3 fruit fly cellular contexts compared by ENCODE assay signal in genomic region chr3L:3037822-3038563, dm6.
TF ChIP-seq lines count a peak whose summit lies in the region.

No protein-coding gene starts in this region.

TF ChIP-seq in whole organism, adult, 20 proteins besides CTCF, POLR2A, EP300 and RAD21 (continued from another document):
- TF ChIP-seq CG33017 (tag; optimal IDR thresholded peaks at IDR 0.05; lab: Kevin White, UChicago) (peak; percentile 17), pad (GFP tag; optimal IDR thresholded peaks at IDR 0.05; lab: Kevin White, UChicago) (peak; percentile 34)
TF ChIP-seq in whole organism, adult: peak in this region for 15.

TF ChIP-seq in whole organism, embryonic, 481 proteins besides CTCF, POLR2A, EP300 and RAD21 (continued from another document and continues in another):
- TF ChIP-seq CG13296 (GFP tag; optimal IDR thresholded peaks at IDR 0.05; lab: Kevin White, UChicago) (peak; percentile 1), CG12391 (tag; optimal IDR thresholded peaks at IDR 0.05; lab: Kevin White, UChicago) (peak; percentile 7), CG6175 (GFP tag; IDR thresholded peaks at IDR 0.05; lab: Robert Waterston, UW) (peak; percentile 89; the same call in 2 of the 3 replicates), CG18599 (GFP tag; optimal IDR thresholded peaks at IDR 0.05; lab: Kevin White, UChicago) (peak; percentile 12), so (GFP tag; IDR thresholded peaks at IDR 0.05; lab: Robert Waterston, UW) (peak; percentile 60; the same call in 1 of the 3 replicates), Opbp (GFP tag; IDR thresholded peaks at IDR 0.05; lab: Robert Waterston, UW; ENCODE audit: partially characterized antibody) (0 out of 3 replicates have a peak, but pooled peaks have one; percentile 56), CG10979 (tag; optimal IDR thresholded peaks at IDR 0.05; lab: Kevin White, UChicago) (peak; percentile 16), oc (tag; optimal IDR thresholded peaks at IDR 0.05; lab: Kevin White, UChicago) (peak; percentile 20), CG14441 (GFP tag; IDR thresholded peaks at IDR 0.05; lab: Robert Waterston, UW) (no peak), Bgb (GFP tag; IDR thresholded peaks at IDR 0.05; lab: Robert Waterston, UW; ENCODE audit: partially characterized antibody) (peak; percentile 25; the same call in 1 of the 2 replicates), Sry-δ (GFP tag; optimal IDR thresholded peaks at IDR 0.05; lab: Kevin White, UChicago) (no peak), otp (GFP tag; IDR thresholded peaks at IDR 0.05; lab: Robert Waterston, UW) (peak; percentile 48; the same call in 1 of the 3 replicates), tll (GFP tag; optimal IDR thresholded peaks at IDR 0.05; lab: Kevin White, UChicago) (peak in 1 of 2 experiments; percentile 73), emc (GFP tag; optimal IDR thresholded peaks at IDR 0.05; lab: Kevin White, UChicago) (no peak), CG14860 (GFP tag; IDR thresholded peaks at IDR 0.05; lab: Robert Waterston, UW; ENCODE audit: partially characterized antibody) (no peak), psq (GFP tag; optimal IDR thresholded peaks at IDR 0.05; lab: Kevin White, UChicago) (peak; percentile 75), vnd (GFP tag; IDR thresholded peaks at IDR 0.05; lab: Robert Waterston, UW; ENCODE audit: partially characterized antibody) (0 out of 3 replicates have a peak, but pooled peaks have one; percentile 15), Dbx (GFP tag; IDR thresholded peaks at IDR 0.05; lab: Robert Waterston, UW) (no peak), vvl (GFP tag; IDR thresholded peaks at IDR 0.05; lab: Robert Waterston, UW) (peak; percentile 50; the same call in 1 of the 2 replicates), lov (optimal IDR thresholded peaks at IDR 0.05; lab: Kevin White, UChicago) (no peak), lov (GFP tag; IDR thresholded peaks at IDR 0.05; lab: Robert Waterston, UW) (0 out of 3 replicates have a peak, but pooled peaks have one; percentile 26), kah (GFP tag; optimal IDR thresholded peaks at IDR 0.05; lab: Kevin White, UChicago) (peak; percentile 27), CG9609 (GFP tag; optimal IDR thresholded peaks at IDR 0.05; lab: Kevin White, UChicago) (no peak), tin (GFP tag; optimal IDR thresholded peaks at IDR 0.05; lab: Kevin White, UChicago) (no peak), Fer2 (tag; optimal IDR thresholded peaks at IDR 0.05; lab: Kevin White, UChicago) (no peak), CG14965 (GFP tag; optimal IDR thresholded peaks at IDR 0.05; lab: Kevin White, UChicago; ENCODE audit: borderline replicate concordance) (no peak), sqz (GFP tag; optimal IDR thresholded peaks at IDR 0.05; lab: Kevin White, UChicago) (no peak), Sry-β (GFP tag; optimal IDR thresholded peaks at IDR 0.05; lab: Kevin White, UChicago) (no peak), chinmo (GFP tag; IDR thresholded peaks at IDR 0.05; lab: Robert Waterston, UW; ENCODE audit: partially characterized antibody) (peak; percentile 94; the same call in 3 of the 4 replicates), CG8924 (tag; optimal IDR thresholded peaks at IDR 0.05; lab: Kevin White, UChicago) (peak; percentile 50), Side (GFP tag; optimal IDR thresholded peaks at IDR 0.05; lab: Kevin White, UChicago) (no peak), vfl (GFP tag; optimal IDR thresholded peaks at IDR 0.05; lab: Kevin White, UChicago) (no peak), CG34224 (GFP tag; IDR thresholded peaks at IDR 0.05; lab: Robert Waterston, UW; ENCODE audit: partially characterized antibody) (0 out of 3 replicates have a peak, but pooled peaks have one; percentile 25), Fer3 (tag; optimal IDR thresholded peaks at IDR 0.05; lab: Kevin White, UChicago) (no peak), Nf-YC (tag; optimal IDR thresholded peaks at IDR 0.05; lab: Kevin White, UChicago) (peak; percentile 27), MBD-R2 (GFP tag; IDR thresholded peaks at IDR 0.05; lab: Robert Waterston, UW) (no peak), CG17361 (GFP tag; IDR thresholded peaks at IDR 0.05; lab: Robert Waterston, UW) (no peak), CG1024 (GFP tag; IDR thresholded peaks at IDR 0.05; lab: Robert Waterston, UW) (0 out of 2 replicates have a peak, but pooled peaks have one; percentile 16), klu (GFP tag; IDR thresholded peaks at IDR 0.05; lab: Robert Waterston, UW) (no peak), cg (GFP tag; optimal IDR thresholded peaks at IDR 0.05; lab: Kevin White, UChicago) (peak; percentile 11), bowl (GFP tag; IDR thresholded peaks at IDR 0.05; lab: Robert Waterston, UW) (peak; percentile 75; the same call in 1 of the 2 replicates), gcm (GFP tag; optimal IDR thresholded peaks at IDR 0.05; lab: Kevin White, UChicago) (peak; percentile 23), CG8765 (GFP tag; IDR thresholded peaks at IDR 0.05; lab: Robert Waterston, UW) (peak; percentile 97), Antp (GFP tag; optimal IDR thresholded peaks at IDR 0.05; lab: Kevin White, UChicago) (no peak), pros (GFP tag; optimal IDR thresholded peaks at IDR 0.05; lab: Kevin White, UChicago) (peak; percentile 68), pho (GFP tag; optimal IDR thresholded peaks at IDR 0.05; lab: Kevin White, UChicago) (no peak), CG10543 (GFP tag; optimal IDR thresholded peaks at IDR 0.05; lab: Kevin White, UChicago) (peak; percentile 67), CG31224 (GFP tag; IDR thresholded peaks at IDR 0.05; lab: Robert Waterston, UW) (peak; percentile 93), CG12219 (GFP tag; optimal IDR thresholded peaks at IDR 0.05; lab: Kevin White, UChicago) (peak; percentile 12), CG16813 (GFP tag; IDR thresholded peaks at IDR 0.05; lab: Robert Waterston, UW; ENCODE audit: partially characterized antibody) (0 out of 3 replicates have a peak, but pooled peaks have one; percentile 7), CG43689 (GFP tag; IDR thresholded peaks at IDR 0.05; lab: Robert Waterston, UW) (no peak), CG15269 (tag; optimal IDR thresholded peaks at IDR 0.05; lab: Kevin White, UChicago) (peak; percentile 30), gsb (GFP tag; IDR thresholded peaks at IDR 0.05; lab: Robert Waterston, UW) (0 out of 2 replicates have a peak, but pooled peaks have one; percentile 6), mirr (GFP tag; optimal IDR thresholded peaks at IDR 0.05; lab: Kevin White, UChicago) (peak; percentile 49), Xrp1 (GFP tag; IDR thresholded peaks at IDR 0.05; lab: Robert Waterston, UW) (0 out of 2 replicates have a peak, but pooled peaks have one; percentile 50), sob (GFP tag; IDR thresholded peaks at IDR 0.05; lab: Robert Waterston, UW) (peak; percentile 36; the same call in 1 of the 2 replicates), CG6854 (GFP tag; optimal IDR thresholded peaks at IDR 0.05; lab: Kevin White, UChicago) (no peak), CG3995 (GFP tag; optimal IDR thresholded peaks at IDR 0.05; lab: Kevin White, UChicago) (no peak), gce (GFP tag; IDR thresholded peaks at IDR 0.05; lab: Robert Waterston, UW) (peak; percentile 18; the same call in 1 of the 3 replicates)

TF ChIP-seq in whole organism, prepupa, 60 proteins besides CTCF, POLR2A, EP300 and RAD21 (continued from another document):
- peak; percentile 53; the same call in 1 of the 2 replicates for TF ChIP-seq CG11294 (GFP tag; IDR thresholded peaks at IDR 0.05; lab: Robert Waterston, UW)
TF ChIP-seq in whole organism, prepupa: peak in this region for 9.
